Worm (Caenorhabditis elegans): Measurements from ENCODE around the gene F10E9.1.

ce11 chrIII:8278801-8279200, 44.2 kb upstream of the F10E9.1 start, which contains the start of gene mig-10:
- TF ChIP-seq pha-2 (tag; optimal IDR thresholded peaks at IDR 0.05): no peak
- TF ChIP-seq K02D7.2 (tag; optimal IDR thresholded peaks at IDR 0.05): no peak
- TF ChIP-seq ama-1 (optimal IDR thresholded peaks at IDR 0.05): no peak
- TF ChIP-seq pag-3 (tag; optimal IDR thresholded peaks at IDR 0.05; ENCODE audit: borderline replicate concordance): no peak
